ENCODE assay signal across 5 fruit fly cellular contexts in genomic region chr2L:20349671-20350539, dm6.
TF ChIP-seq lines count a peak whose summit lies in the region.

Gene La (minus strand): TSS chr2L:20350012.
Gene RtGEF (plus strand): TSS chr2L:20350434.

- TF ChIP-seq CTCF in whole organism, embryonic (GFP tag; optimal IDR thresholded peaks at IDR 0.05; lab: Kevin White, UChicago), result peak; percentile 18

TF ChIP-seq in whole organism, adult, 20 proteins besides CTCF, POLR2A, EP300 and RAD21 (continues in another document):
- TF ChIP-seq CG12768 (GFP tag; optimal IDR thresholded peaks at IDR 0.05; lab: Kevin White, UChicago) (peak; percentile 56), CG5204 (GFP tag; optimal IDR thresholded peaks at IDR 0.05; lab: Kevin White, UChicago) (peak; percentile 75), CG14711 (tag; optimal IDR thresholded peaks at IDR 0.05; lab: Kevin White, UChicago) (peak; percentile 52), cic (GFP tag; optimal IDR thresholded peaks at IDR 0.05; lab: Kevin White, UChicago) (peak; percentile 23), tj (GFP tag; optimal IDR thresholded peaks at IDR 0.05; lab: Kevin White, UChicago) (peak; percentile 38), Mnt (GFP tag; optimal IDR thresholded peaks at IDR 0.05; lab: Kevin White, UChicago) (peak; percentile 96), CG11617 (GFP tag; optimal IDR thresholded peaks at IDR 0.05; lab: Kevin White, UChicago) (peak; percentile 70), bab1 (GFP tag; optimal IDR thresholded peaks at IDR 0.05; lab: Kevin White, UChicago) (peak; percentile 32), cnc (optimal IDR thresholded peaks at IDR 0.05; lab: Kevin White, UChicago) (no peak), CG33017 (tag; optimal IDR thresholded peaks at IDR 0.05; lab: Kevin White, UChicago) (no peak), Crg-1 (GFP tag; optimal IDR thresholded peaks at IDR 0.05; lab: Kevin White, UChicago) (peak; percentile 57), ovo (GFP tag; optimal IDR thresholded peaks at IDR 0.05; lab: Kevin White, UChicago) (peak; percentile 16), pad (GFP tag; optimal IDR thresholded peaks at IDR 0.05; lab: Kevin White, UChicago) (peak; percentile 51), Hr96 (GFP tag; optimal IDR thresholded peaks at IDR 0.05; lab: Kevin White, UChicago) (peak; percentile 70), CG7101 (tag; optimal IDR thresholded peaks at IDR 0.05; lab: Kevin White, UChicago) (peak; percentile 60), Clk (GFP tag; optimal IDR thresholded peaks at IDR 0.05; lab: Kevin White, UChicago) (peak; percentile 35), CG7045 (GFP tag; optimal IDR thresholded peaks at IDR 0.05; lab: Kevin White, UChicago) (peak; percentile 43), toe (GFP tag; optimal IDR thresholded peaks at IDR 0.05; lab: Kevin White, UChicago) (peak; percentile 80)

TF ChIP-seq in whole organism, embryonic, 481 proteins besides CTCF, POLR2A, EP300 and RAD21 (continues in another document):
- TF ChIP-seq CG10147 (GFP tag; optimal IDR thresholded peaks at IDR 0.05; lab: Kevin White, UChicago) (peak; percentile 37), HmgZ (tag; optimal IDR thresholded peaks at IDR 0.05; lab: Kevin White, UChicago) (peak; percentile 35), peb (GFP tag; IDR thresholded peaks at IDR 0.05; lab: Robert Waterston, UW) (0 out of 2 replicates have a peak, but pooled peaks have one; percentile 14), CG9797 (GFP tag; optimal IDR thresholded peaks at IDR 0.05; lab: Kevin White, UChicago) (peak; percentile 19), CG10366 (GFP tag; IDR thresholded peaks at IDR 0.05; lab: Robert Waterston, UW) (no peak), onecut (GFP tag; IDR thresholded peaks at IDR 0.05; lab: Robert Waterston, UW) (0 out of 2 replicates have a peak, but pooled peaks have one; percentile 10), ranshi (GFP tag; IDR thresholded peaks at IDR 0.05; lab: Robert Waterston, UW) (no peak), Nf-YB (GFP tag; optimal IDR thresholded peaks at IDR 0.05; lab: Kevin White, UChicago) (no peak), CG13296 (GFP tag; optimal IDR thresholded peaks at IDR 0.05; lab: Kevin White, UChicago) (no peak), CG10267 (tag; optimal IDR thresholded peaks at IDR 0.05; lab: Kevin White, UChicago) (peak; percentile 93), zf30C (GFP tag; optimal IDR thresholded peaks at IDR 0.05; lab: Kevin White, UChicago) (no peak), CG1647 (GFP tag; optimal IDR thresholded peaks at IDR 0.05; lab: Kevin White, UChicago) (peak; percentile 30), Fer3 (tag; optimal IDR thresholded peaks at IDR 0.05; lab: Kevin White, UChicago) (peak; percentile 24), croc (GFP tag; conservative IDR thresholded peaks at IDR 0.05; lab: Robert Waterston, UW) (no peak; the same call in 2 of the 3 replicates), CG10209 (GFP tag; optimal IDR thresholded peaks at IDR 0.05; lab: Kevin White, UChicago) (peak; percentile 1), CG16813 (GFP tag; IDR thresholded peaks at IDR 0.05; lab: Robert Waterston, UW; ENCODE audit: partially characterized antibody) (peak; percentile 97), aop (GFP tag; IDR thresholded peaks at IDR 0.05; lab: Robert Waterston, UW) (0 out of 2 replicates have a peak, but pooled peaks have one; percentile 17)

TF ChIP-seq in whole organism, prepupa, 60 proteins besides CTCF, POLR2A, EP300 and RAD21 (continues in another document):
- TF ChIP-seq CG7368 (GFP tag; optimal IDR thresholded peaks at IDR 0.05; lab: Kevin White, UChicago) (peak; percentile 11), CG6163 (GFP tag; IDR thresholded peaks at IDR 0.05; lab: Robert Waterston, UW) (0 out of 3 replicates have a peak, but pooled peaks have one; percentile 30), CG34406 (GFP tag; optimal IDR thresholded peaks at IDR 0.05; lab: Kevin White, UChicago) (peak; percentile 7), Hr4 (GFP tag; optimal IDR thresholded peaks at IDR 0.05; lab: Kevin White, UChicago) (peak; percentile 37), CG16779 (tag; optimal IDR thresholded peaks at IDR 0.05; lab: Kevin White, UChicago) (no peak), CG11902 (GFP tag; optimal IDR thresholded peaks at IDR 0.05; lab: Kevin White, UChicago) (peak; percentile 47), fd85E (GFP tag; optimal IDR thresholded peaks at IDR 0.05; lab: Kevin White, UChicago) (no peak), Hr38 (GFP tag; optimal IDR thresholded peaks at IDR 0.05; lab: Kevin White, UChicago) (no peak), Lpt (GFP tag; optimal IDR thresholded peaks at IDR 0.05; lab: Kevin White, UChicago) (no peak), fkh (GFP tag; optimal IDR thresholded peaks at IDR 0.05; lab: Kevin White, UChicago) (no peak), CG8319 (GFP tag; optimal IDR thresholded peaks at IDR 0.05; lab: Kevin White, UChicago) (peak; percentile 26), CG6276 (GFP tag; optimal IDR thresholded peaks at IDR 0.05; lab: Kevin White, UChicago) (no peak), CG8632 (GFP tag; optimal IDR thresholded peaks at IDR 0.05; lab: Kevin White, UChicago) (no peak), net (GFP tag; optimal IDR thresholded peaks at IDR 0.05; lab: Kevin White, UChicago) (no peak), CG31627 (GFP tag; optimal IDR thresholded peaks at IDR 0.05; lab: Kevin White, UChicago) (peak; percentile 68), lz (GFP tag; optimal IDR thresholded peaks at IDR 0.05; lab: Kevin White, UChicago) (peak; percentile 51), Met (GFP tag; optimal IDR thresholded peaks at IDR 0.05; lab: Kevin White, UChicago) (peak; percentile 47), CG8119 (GFP tag; IDR thresholded peaks at IDR 0.05; lab: Robert Waterston, UW) (no peak), Gug (GFP tag; IDR thresholded peaks at IDR 0.05; lab: Robert Waterston, UW) (no peak)

TF ChIP-seq in whole organism, pupa, 21 proteins besides CTCF, POLR2A, EP300 and RAD21:
- TF ChIP-seq CG12605 (GFP tag; IDR thresholded peaks at IDR 0.05; lab: Robert Waterston, UW) (no peak), CG15710 (tag; optimal IDR thresholded peaks at IDR 0.05; lab: Kevin White, UChicago) (peak; percentile 20), CG34367 (tag; optimal IDR thresholded peaks at IDR 0.05; lab: Kevin White, UChicago) (peak; percentile 16), Pif1A (GFP tag; optimal IDR thresholded peaks at IDR 0.05; lab: Kevin White, UChicago) (peak; percentile 3), fd96Ca (GFP tag; IDR thresholded peaks at IDR 0.05; lab: Robert Waterston, UW) (0 out of 3 replicates have a peak, but pooled peaks have one; percentile 10), CG4496 (GFP tag; IDR thresholded peaks at IDR 0.05; lab: Robert Waterston, UW) (0 out of 3 replicates have a peak, but pooled peaks have one; percentile 16)

TF ChIP-seq in whole organism, wandering third instar larva, 38 proteins besides CTCF, POLR2A, EP300 and RAD21 (continues in another document):
- TF ChIP-seq h (GFP tag; optimal IDR thresholded peaks at IDR 0.05; lab: Kevin White, UChicago) (peak; percentile 53), Sp1 (GFP tag; optimal IDR thresholded peaks at IDR 0.05; lab: Kevin White, UChicago) (no peak), OdsH (GFP tag; optimal IDR thresholded peaks at IDR 0.05; lab: Kevin White, UChicago) (peak; percentile 51), Jra (GFP tag; optimal IDR thresholded peaks at IDR 0.05; lab: Kevin White, UChicago) (peak; percentile 64), psq (GFP tag; optimal IDR thresholded peaks at IDR 0.05; lab: Kevin White, UChicago) (peak; percentile 59), HLH106 (tag; optimal IDR thresholded peaks at IDR 0.05; lab: Kevin White, UChicago) (peak; percentile 45), ey (GFP tag; optimal IDR thresholded peaks at IDR 0.05; lab: Kevin White, UChicago) (peak; percentile 38), dl (GFP tag; optimal IDR thresholded peaks at IDR 0.05; lab: Kevin White, UChicago; ENCODE audit: insufficient read depth in 1 of 2, partially characterized antibody in 2 of 2) (no peak), usp (GFP tag; optimal IDR thresholded peaks at IDR 0.05; lab: Kevin White, UChicago) (no peak), N (GFP tag; optimal IDR thresholded peaks at IDR 0.05; lab: Kevin White, UChicago) (no peak), Abd-B (GFP tag; optimal IDR thresholded peaks at IDR 0.05; lab: Kevin White, UChicago) (no peak), Rel (GFP tag; optimal IDR thresholded peaks at IDR 0.05; lab: Kevin White, UChicago) (no peak), Rel (tag; optimal IDR thresholded peaks at IDR 0.05; lab: Kevin White, UChicago) (no peak), sage (GFP tag; optimal IDR thresholded peaks at IDR 0.05; lab: Kevin White, UChicago) (no peak), Hr83 (GFP tag; optimal IDR thresholded peaks at IDR 0.05; lab: Kevin White, UChicago; ENCODE audit: poor library complexity, severe bottlenecking) (peak; percentile 78), dsf (GFP tag; optimal IDR thresholded peaks at IDR 0.05; lab: Kevin White, UChicago; ENCODE audit: borderline replicate concordance) (no peak), CG9705 (GFP tag; optimal IDR thresholded peaks at IDR 0.05; lab: Kevin White, UChicago) (peak; percentile 20), tai (GFP tag; optimal IDR thresholded peaks at IDR 0.05; lab: Kevin White, UChicago) (no peak), lola (GFP tag; optimal IDR thresholded peaks at IDR 0.05; lab: Kevin White, UChicago) (no peak), rgr (GFP tag; optimal IDR thresholded peaks at IDR 0.05; lab: Kevin White, UChicago) (peak; percentile 5), Vsx2 (GFP tag; optimal IDR thresholded peaks at IDR 0.05; lab: Kevin White, UChicago; ENCODE audit: partially characterized antibody) (no peak), CrebA (GFP tag; optimal IDR thresholded peaks at IDR 0.05; lab: Kevin White, UChicago; ENCODE audit: borderline replicate concordance) (no peak), GATAd (GFP tag; optimal IDR thresholded peaks at IDR 0.05; lab: Kevin White, UChicago) (no peak), Dif (GFP tag; optimal IDR thresholded peaks at IDR 0.05; lab: Kevin White, UChicago; ENCODE audit: partially characterized antibody) (no peak), dmrt93B (GFP tag; optimal IDR thresholded peaks at IDR 0.05; lab: Kevin White, UChicago) (peak; percentile 37), br (GFP tag; optimal IDR thresholded peaks at IDR 0.05; lab: Kevin White, UChicago) (peak; percentile 35), jim (GFP tag; optimal IDR thresholded peaks at IDR 0.05; lab: Kevin White, UChicago) (peak; percentile 6), Hr78 (GFP tag; optimal IDR thresholded peaks at IDR 0.05; lab: Kevin White, UChicago) (no peak), Hnf4 (GFP tag; optimal IDR thresholded peaks at IDR 0.05; lab: Kevin White, UChicago) (peak; percentile 7), Myc (optimal IDR thresholded peaks at IDR 0.05; lab: Kevin White, UChicago) (peak; percentile 86), brk (GFP tag; optimal IDR thresholded peaks at IDR 0.05; lab: Kevin White, UChicago) (no peak), foxo (GFP tag; optimal IDR thresholded peaks at IDR 0.05; lab: Kevin White, UChicago) (peak in 1 of 2 experiments; percentile 63), woc (GFP tag; optimal IDR thresholded peaks at IDR 0.05; lab: Kevin White, UChicago) (peak; percentile 91), Dfd (GFP tag; optimal IDR thresholded peaks at IDR 0.05; lab: Kevin White, UChicago) (no peak), CG32264 (GFP tag; optimal IDR thresholded peaks at IDR 0.05; lab: Kevin White, UChicago) (peak; percentile 11)
